Worm (Caenorhabditis elegans): Measurements from ENCODE around the gene mans-2.

ce11 chrV:12004501-12004940, 19.2 kb upstream of the mans-2 start:
- TF ChIP-seq F49E8.2 (tag; optimal IDR thresholded peaks at IDR 0.05; ENCODE audit: insufficient read depth) (no peak), unc-130 (GFP tag; optimal IDR thresholded peaks at IDR 0.05) (no peak), F57A8.1 (GFP tag; optimal IDR thresholded peaks at IDR 0.05) (no peak), hmg-1.2 (GFP tag; IDR thresholded peaks at IDR 0.05) (peak; percentile 26; the same call in 1 of the 2 replicates), ztf-26 (tag; optimal IDR thresholded peaks at IDR 0.05) (peak; percentile 3), lin-26 (GFP tag; IDR thresholded peaks at IDR 0.05) (no peak), B0035.1 (tag; optimal IDR thresholded peaks at IDR 0.05) (no peak), snpc-4 (GFP tag; optimal IDR thresholded peaks at IDR 0.05) (no peak), snpc-4 (tag; optimal IDR thresholded peaks at IDR 0.05) (peak in 1 of 4 experiments; percentile 0), ceh-40 (GFP tag; IDR thresholded peaks at IDR 0.05) (no peak), dpl-1 (GFP tag; optimal IDR thresholded peaks at IDR 0.05) (no peak), xnd-1 (tag; optimal IDR thresholded peaks at IDR 0.05) (no peak), ceh-79 (tag; optimal IDR thresholded peaks at IDR 0.05) (no peak), zfh-2 (GFP tag; conservative IDR thresholded peaks at IDR 0.05) (no peak), C17E4.6 (GFP tag; IDR thresholded peaks at IDR 0.05) (no peak)
